Worm (Caenorhabditis elegans): ENCODE data around the gene nspe-4.

DNA sequence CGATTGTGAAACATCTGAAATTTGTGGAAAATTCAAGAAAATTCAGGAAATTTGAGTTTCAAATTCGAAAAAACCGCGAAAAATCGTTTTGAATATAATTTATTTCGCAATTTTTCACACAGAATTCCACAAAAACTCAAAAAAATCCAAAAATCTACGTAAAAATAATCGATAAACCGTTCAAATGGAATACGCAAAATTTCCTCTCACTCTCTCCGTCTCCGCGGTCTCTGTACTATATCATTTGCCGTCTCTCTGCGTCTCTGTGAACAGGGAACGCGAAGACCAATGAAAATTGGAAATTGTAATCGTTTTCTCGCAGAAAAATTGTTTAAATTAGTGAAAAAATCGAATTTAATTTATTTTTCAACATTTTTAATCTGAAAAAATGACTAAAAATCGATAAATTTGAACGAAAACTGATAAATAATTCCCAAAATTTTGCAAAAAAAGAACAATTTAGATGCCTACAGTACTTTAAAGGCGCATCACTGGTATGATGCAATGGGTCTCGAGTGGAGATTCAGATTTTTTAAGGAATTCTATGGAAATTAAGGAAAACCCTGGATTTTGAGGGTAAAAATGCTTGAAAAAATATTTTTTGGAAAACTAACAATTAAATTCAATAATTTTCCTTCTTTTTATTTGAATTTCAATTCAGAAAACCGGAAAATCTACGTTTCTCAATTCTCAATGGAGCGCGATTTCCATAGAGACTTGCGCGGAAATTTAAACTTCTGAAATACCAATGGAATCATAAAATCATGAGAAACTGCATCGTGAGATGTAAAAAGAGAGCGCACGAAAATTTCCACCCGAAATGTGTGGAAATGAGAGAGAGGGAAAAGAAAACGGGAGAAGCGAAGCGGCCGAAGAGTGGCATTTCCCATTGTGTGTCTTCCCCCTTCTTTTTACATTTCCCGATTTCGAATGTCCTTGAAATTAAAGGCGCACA, 8.4 kb upstream of the nspe-4 start, which contains the start of the genes ceh-100 and lips-15:
- TF ChIP-seq dmd-4 (tag; optimal IDR thresholded peaks at IDR 0.05; ENCODE audit: borderline replicate concordance): no peak
- no peak for TF ChIP-seq ceh-22 (tag; optimal IDR thresholded peaks at IDR 0.05)
- TF ChIP-seq nhr-11 (tag; optimal IDR thresholded peaks at IDR 0.05): no peak
- TF ChIP-seq T23F11.4 (GFP tag; optimal IDR thresholded peaks at IDR 0.05): no peak

All from whole organism, late embryonic.